Fruit fly (Drosophila melanogaster): ENCODE data around the gene Mcr.
A peak's percentile ranks its signal among the peaks of the same experiment; 100 is the strongest.

The Mcr gene

DNA sequence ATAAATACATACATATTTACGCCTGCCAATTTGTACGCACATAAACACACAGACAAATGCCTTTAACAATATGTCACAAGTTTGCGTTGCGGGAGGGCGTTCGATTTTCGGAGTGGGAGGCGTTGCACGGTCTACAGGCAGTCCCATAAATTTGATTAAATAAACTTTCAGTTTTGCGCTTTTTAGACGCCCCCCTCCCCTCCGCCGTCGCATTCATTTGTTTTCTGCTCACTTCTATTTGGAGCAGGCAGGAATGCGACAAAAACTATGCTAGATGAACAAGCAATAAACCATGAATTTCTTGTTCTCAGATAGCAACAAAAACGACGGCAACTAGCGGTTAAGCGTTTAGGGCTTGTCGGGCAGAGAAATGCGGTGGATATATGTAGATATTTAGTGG lies 16.3 kb upstream of the Mcr start:
- TF ChIP-seq usp (GFP tag; optimal IDR thresholded peaks at IDR 0.05): no peak
- no peak for TF ChIP-seq dsf (GFP tag; optimal IDR thresholded peaks at IDR 0.05; ENCODE audit: borderline replicate concordance)
- no peak for TF ChIP-seq Dif (GFP tag; optimal IDR thresholded peaks at IDR 0.05; ENCODE audit: partially characterized antibody)

DNA sequence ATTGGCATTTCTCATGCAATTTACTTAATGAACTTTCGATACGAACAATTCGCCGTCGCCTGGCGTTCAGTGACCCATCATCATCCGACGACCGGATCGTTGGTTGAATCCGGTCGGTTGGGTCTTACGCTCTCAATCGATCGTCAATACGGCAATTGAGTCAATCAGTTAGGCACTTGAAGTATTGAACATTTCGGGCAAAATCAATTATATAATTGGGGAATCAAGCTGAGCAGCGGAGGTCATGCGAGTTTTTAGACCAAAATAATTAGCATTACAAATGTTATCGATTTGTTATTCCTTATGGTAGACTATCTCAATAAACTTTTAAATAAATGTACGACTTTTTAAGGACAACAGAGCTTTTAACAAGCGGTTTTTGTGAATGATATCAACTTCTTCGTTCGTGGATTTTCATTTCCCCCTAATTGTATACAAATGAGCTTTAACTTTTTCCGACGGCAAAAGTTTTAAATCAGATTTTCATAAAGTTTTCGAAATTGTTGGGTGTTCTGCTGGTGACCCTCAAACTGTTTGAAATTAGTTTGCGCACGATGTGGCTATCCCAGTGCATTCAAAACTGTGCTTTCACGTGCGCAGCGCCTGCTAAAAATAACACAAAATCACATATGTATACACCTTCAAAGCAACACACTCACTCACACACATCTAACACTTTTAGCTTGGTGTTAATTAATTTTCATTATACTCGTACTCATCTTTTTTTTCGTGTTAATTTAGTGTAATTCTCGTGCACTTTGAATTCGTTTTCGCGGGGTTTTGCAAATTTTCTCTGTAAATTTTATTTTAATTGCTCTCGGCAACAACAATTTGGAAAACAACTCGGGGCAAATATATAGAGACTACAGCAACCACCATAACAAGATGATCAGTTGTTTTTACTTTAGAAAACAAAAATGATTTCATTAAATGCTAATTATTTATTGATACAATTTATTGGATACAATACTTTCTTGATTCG lies 15.5 kb upstream of the Mcr start:
- TF ChIP-seq fru (GFP tag; optimal IDR thresholded peaks at IDR 0.05) (peak; percentile 6), Rel (GFP tag; optimal IDR thresholded peaks at IDR 0.05) (no peak), Rel (tag; optimal IDR thresholded peaks at IDR 0.05) (peak; percentile 67), lola (GFP tag; optimal IDR thresholded peaks at IDR 0.05) (no peak)

DNA sequence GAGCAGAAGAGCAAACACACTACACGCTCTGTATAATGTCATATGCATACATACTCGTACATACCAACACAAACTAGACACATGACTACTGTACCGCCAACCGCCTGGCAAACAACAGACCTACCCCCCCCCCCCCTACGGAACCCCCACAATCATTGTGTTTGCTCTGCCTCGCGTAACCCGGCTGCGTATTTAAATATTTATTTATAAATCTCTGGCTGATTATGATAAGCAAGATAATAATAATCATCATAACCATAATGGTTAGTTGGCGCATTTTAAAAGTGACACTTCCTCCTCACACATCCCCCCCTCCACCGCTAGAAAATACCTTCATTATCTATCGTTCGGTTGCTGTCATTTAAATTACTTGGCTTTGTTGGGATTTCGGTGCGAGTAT lies 14.7 kb upstream of the Mcr start:
- TF ChIP-seq Mio (GFP tag; optimal IDR thresholded peaks at IDR 0.05): no peak
- peak; percentile 11 for TF ChIP-seq OdsH (GFP tag; optimal IDR thresholded peaks at IDR 0.05)
- TF ChIP-seq Rel (GFP tag; optimal IDR thresholded peaks at IDR 0.05): no peak
- TF ChIP-seq Rel (tag; optimal IDR thresholded peaks at IDR 0.05): peak; percentile 42
- peak; percentile 54 for TF ChIP-seq h (GFP tag; optimal IDR thresholded peaks at IDR 0.05)
- TF ChIP-seq foxo (GFP tag; optimal IDR thresholded peaks at IDR 0.05): peak in 1 of 2 experiments; percentile 7

DNA sequence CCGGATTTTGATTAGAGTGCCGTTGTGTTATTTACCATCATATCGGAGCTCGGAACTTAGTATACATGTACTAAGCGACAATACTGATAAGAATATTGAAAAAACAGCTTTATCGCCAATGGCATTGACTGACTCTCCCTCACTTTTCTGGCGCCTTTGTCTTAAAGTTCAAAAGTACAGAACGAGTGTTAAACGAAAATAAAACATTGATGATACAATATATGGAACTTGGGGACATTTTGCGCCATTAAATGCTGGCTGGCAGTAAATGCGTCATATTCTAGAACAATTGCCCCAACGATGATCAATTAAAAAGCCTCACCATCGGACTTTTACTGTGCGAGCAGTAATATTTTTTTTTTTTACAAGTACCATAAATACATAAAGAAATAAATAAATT lies 12.4 kb upstream of the Mcr start:
- TF ChIP-seq Jra (GFP tag; optimal IDR thresholded peaks at IDR 0.05): peak; percentile 29
- TF ChIP-seq lola (GFP tag; optimal IDR thresholded peaks at IDR 0.05): no peak
- TF ChIP-seq Hnf4 (GFP tag; optimal IDR thresholded peaks at IDR 0.05): peak; percentile 57
- no peak for TF ChIP-seq Rel (GFP tag; optimal IDR thresholded peaks at IDR 0.05)
- TF ChIP-seq Rel (tag; optimal IDR thresholded peaks at IDR 0.05): peak; percentile 81
- TF ChIP-seq Vsx2 (GFP tag; optimal IDR thresholded peaks at IDR 0.05; ENCODE audit: partially characterized antibody): no peak
- peak; percentile 3 for TF ChIP-seq h (GFP tag; optimal IDR thresholded peaks at IDR 0.05)
- TF ChIP-seq rgr (GFP tag; optimal IDR thresholded peaks at IDR 0.05): peak; percentile 10
- peak; percentile 21 for TF ChIP-seq sage (GFP tag; optimal IDR thresholded peaks at IDR 0.05)
- no peak for TF ChIP-seq GATAd (GFP tag; optimal IDR thresholded peaks at IDR 0.05)
- no peak for TF ChIP-seq pan (optimal IDR thresholded peaks at IDR 0.05)
- TF ChIP-seq CrebA (GFP tag; optimal IDR thresholded peaks at IDR 0.05; ENCODE audit: borderline replicate concordance): peak; percentile 88
- peak; percentile 47 for TF ChIP-seq Sp1 (GFP tag; optimal IDR thresholded peaks at IDR 0.05)
- no peak for TF ChIP-seq N (GFP tag; optimal IDR thresholded peaks at IDR 0.05)
- no peak for TF ChIP-seq Abd-B (GFP tag; optimal IDR thresholded peaks at IDR 0.05)
- TF ChIP-seq tai (GFP tag; optimal IDR thresholded peaks at IDR 0.05): peak; percentile 43
- peak; percentile 10 for TF ChIP-seq CG32264 (GFP tag; optimal IDR thresholded peaks at IDR 0.05)
- no peak for TF ChIP-seq Myc (optimal IDR thresholded peaks at IDR 0.05)
- TF ChIP-seq dmrt93B (GFP tag; optimal IDR thresholded peaks at IDR 0.05): no peak

DNA sequence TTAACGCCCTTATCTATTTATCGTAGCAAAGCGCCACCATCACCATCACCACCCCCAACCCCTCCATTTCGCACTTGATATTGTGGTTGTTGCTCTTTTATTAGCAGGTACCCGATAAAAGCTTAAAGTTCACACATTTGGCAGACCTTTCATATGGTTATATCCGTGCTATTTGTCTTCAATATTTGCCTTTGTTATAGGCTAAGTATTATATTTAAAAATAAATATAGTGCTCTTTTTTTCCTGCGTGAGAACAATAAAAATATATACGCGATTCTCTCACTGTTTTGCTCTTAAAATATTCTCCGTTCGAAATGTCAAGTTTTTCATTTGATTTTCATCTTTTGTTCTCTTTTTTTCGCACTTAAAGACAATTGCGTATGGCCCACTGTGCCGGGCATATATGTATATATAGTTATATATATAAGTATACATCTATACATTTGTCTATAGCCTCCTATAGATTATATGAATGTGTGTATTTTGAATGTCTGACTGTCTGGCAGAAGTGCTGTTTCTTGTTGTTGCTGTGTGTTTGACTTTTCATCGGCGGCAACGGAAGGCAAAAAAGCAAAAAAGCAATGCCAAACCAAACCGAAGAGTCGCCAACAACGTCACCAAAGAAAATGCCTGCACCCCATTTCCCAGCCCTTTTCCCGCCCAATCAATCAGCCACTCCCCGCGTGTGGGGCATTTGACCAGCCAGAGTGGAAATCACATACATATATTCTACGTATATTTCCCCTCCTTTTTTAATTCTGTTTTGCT lies 11.5 kb upstream of the Mcr start:
- TF ChIP-seq Rel (GFP tag; optimal IDR thresholded peaks at IDR 0.05) (no peak), Rel (tag; optimal IDR thresholded peaks at IDR 0.05) (peak; percentile 28), fru (GFP tag; optimal IDR thresholded peaks at IDR 0.05) (no peak)

DNA sequence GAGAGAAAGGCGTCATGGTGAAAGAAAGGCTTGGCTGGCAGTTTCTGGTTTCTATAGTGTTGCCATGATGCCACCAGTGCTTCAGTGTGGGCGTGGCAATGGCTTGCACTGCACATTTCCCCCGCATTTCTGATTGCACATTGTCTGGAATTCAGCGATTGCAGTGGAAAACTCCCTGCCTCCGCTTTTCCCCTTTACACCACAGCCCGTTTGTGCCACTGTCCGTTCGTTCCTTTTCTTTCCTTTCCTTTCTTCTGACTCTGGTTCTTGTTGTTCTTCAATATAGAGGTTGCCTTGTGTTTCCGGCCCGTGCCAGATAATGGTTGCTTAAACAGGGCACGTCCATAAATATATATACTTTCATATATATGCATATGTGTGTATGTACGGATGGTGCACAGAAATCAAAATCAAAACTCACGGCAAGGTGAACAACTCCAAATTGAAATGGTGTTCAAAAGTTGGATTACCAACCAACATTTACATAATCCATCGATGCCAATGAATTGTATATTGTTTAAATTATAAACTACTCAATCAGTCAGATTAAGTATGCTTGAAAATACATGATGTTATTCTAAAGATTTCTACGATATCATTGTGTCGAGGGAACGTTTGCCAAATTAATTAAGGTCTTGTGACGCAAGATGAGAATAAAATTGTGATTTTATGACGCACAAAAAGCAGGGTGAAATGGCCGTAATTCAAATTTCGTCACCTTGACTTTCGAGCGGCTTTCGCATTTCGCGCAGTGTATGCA lies 10.6 kb upstream of the Mcr start:
- TF ChIP-seq Sp1 (GFP tag; optimal IDR thresholded peaks at IDR 0.05) (no peak), dl (GFP tag; optimal IDR thresholded peaks at IDR 0.05; ENCODE audit: insufficient read depth in 1 of 2, partially characterized antibody in 2 of 2) (no peak), tai (GFP tag; optimal IDR thresholded peaks at IDR 0.05) (no peak), dsf (GFP tag; optimal IDR thresholded peaks at IDR 0.05; ENCODE audit: borderline replicate concordance) (no peak), OdsH (GFP tag; optimal IDR thresholded peaks at IDR 0.05) (no peak), lola (GFP tag; optimal IDR thresholded peaks at IDR 0.05) (no peak), GATAd (GFP tag; optimal IDR thresholded peaks at IDR 0.05) (no peak), Rel (GFP tag; optimal IDR thresholded peaks at IDR 0.05) (no peak), Rel (tag; optimal IDR thresholded peaks at IDR 0.05) (peak; percentile 22), Hr78 (GFP tag; optimal IDR thresholded peaks at IDR 0.05) (no peak), CG32264 (GFP tag; optimal IDR thresholded peaks at IDR 0.05) (no peak), psq (GFP tag; optimal IDR thresholded peaks at IDR 0.05) (peak; percentile 49), foxo (GFP tag; optimal IDR thresholded peaks at IDR 0.05) (no peak), Myc (optimal IDR thresholded peaks at IDR 0.05) (no peak), br (GFP tag; optimal IDR thresholded peaks at IDR 0.05) (no peak), sage (GFP tag; optimal IDR thresholded peaks at IDR 0.05) (no peak), Vsx2 (GFP tag; optimal IDR thresholded peaks at IDR 0.05; ENCODE audit: partially characterized antibody) (no peak), HLH106 (tag; optimal IDR thresholded peaks at IDR 0.05) (no peak)
